Fruit fly (Drosophila melanogaster) whole organism, embryonic: Measurements from ENCODE around the gene Cmtr1.
A peak's percentile ranks its signal among the peaks of the same experiment; 100 is the strongest.

ENCODE experiments used
- ATbp ChIP-seq: fragments of 200-800 bp; sonication (Bioruptor generic); optimal IDR thresholded peaks from 2 replicates; lab custom pipeline; 2017; ENCODE audit warnings: missing biosample characterization, mild to moderate bottlenecking, missing genetic modification characterization, missing genetic modification reagents
- B-H1 ChIP-seq: fragments of 200-800 bp; sonication (Bioruptor generic); IDR thresholded peaks from 3 replicates; pipeline ENCODE4 v1.3.6; 2022; ENCODE audit warnings: missing biosample characterization, missing genetic modification characterization
- BtbVII ChIP-seq: fragments of 200-800 bp; sonication (Bioruptor generic); optimal IDR thresholded peaks from 3 replicates; lab custom pipeline; 2017; ENCODE audit warnings: missing biosample characterization, mild to moderate bottlenecking, missing genetic modification characterization
- CG10431 ChIP-seq: fragments of 200-800 bp; sonication (Bioruptor generic); optimal IDR thresholded peaks from 3 replicates; lab custom pipeline; 2018; ENCODE audit warnings: missing biosample characterization, mild to moderate bottlenecking, missing genetic modification characterization
- CG11696 ChIP-seq: fragments of 200-800 bp; sonication (Bioruptor generic); IDR thresholded peaks from 2 replicates; pipeline ENCODE4 v1.3.6; 2022; ENCODE audit warnings: missing biosample characterization, missing genetic modification characterization
- CG12104 ChIP-seq: fragments of 200-800 bp; sonication (Bioruptor generic); optimal IDR thresholded peaks from 3 replicates; lab custom pipeline; 2016; ENCODE audit warnings: missing biosample characterization, missing genetic modification characterization
- CG13296 ChIP-seq: fragments of 200-800 bp; sonication (Bioruptor generic); optimal IDR thresholded peaks from 3 replicates; lab custom pipeline; 2018; ENCODE audit warnings: missing biosample characterization, mild to moderate bottlenecking, missing genetic modification characterization
- CG14710 ChIP-seq: fragments of 200-800 bp; sonication (Bioruptor generic); optimal IDR thresholded peaks from 3 replicates; lab custom pipeline; 2019; ENCODE audit warnings: missing biosample characterization, mild to moderate bottlenecking, missing genetic modification characterization, moderate library complexity
- CG14860 ChIP-seq: fragments of 200-800 bp; sonication (Bioruptor generic); IDR thresholded peaks from 3 replicates; pipeline ENCODE4 v1.3.6; 2022; ENCODE audit warnings: missing biosample characterization, missing genetic modification characterization; ENCODE audit not compliant: partially characterized antibody
- CG15073 ChIP-seq: fragments of 200-800 bp; sonication (Bioruptor generic); optimal IDR thresholded peaks from 2 replicates; lab custom pipeline; 2016; ENCODE audit warnings: missing biosample characterization, missing genetic modification characterization
- CG17359 ChIP-seq: fragments of 200-800 bp; sonication (Bioruptor generic); optimal IDR thresholded peaks from 3 replicates; lab custom pipeline; 2018; ENCODE audit warnings: missing biosample characterization, mild to moderate bottlenecking, missing genetic modification characterization, moderate library complexity
- CG30403 ChIP-seq: fragments of 200-800 bp; sonication (Bioruptor generic); optimal IDR thresholded peaks from 3 replicates; lab custom pipeline; 2016; ENCODE audit warnings: missing biosample characterization, missing genetic modification characterization
- CG3065 ChIP-seq: fragments of 200-800 bp; sonication (Bioruptor generic); optimal IDR thresholded peaks from 2 replicates; lab custom pipeline; 2016; ENCODE audit warnings: missing biosample characterization, missing genetic modification characterization
- CG4617 ChIP-seq: fragments of 200-800 bp; sonication (Bioruptor generic); optimal IDR thresholded peaks from 3 replicates; lab custom pipeline; 2016; ENCODE audit warnings: missing biosample characterization, missing genetic modification characterization, borderline replicate concordance
- CG4707 ChIP-seq: fragments of 200-800 bp; sonication (Bioruptor generic); optimal IDR thresholded peaks from 2 replicates; lab custom pipeline; 2018; ENCODE audit warnings: missing biosample characterization, mild to moderate bottlenecking, missing genetic modification characterization, moderate library complexity
- CG7271 ChIP-seq: fragments of 200-800 bp; sonication (Bioruptor generic); optimal IDR thresholded peaks from 2 replicates; lab custom pipeline; 2018; ENCODE audit warnings: missing biosample characterization, mild to moderate bottlenecking, missing genetic modification characterization, moderate library complexity
- CG7745 ChIP-seq: fragments of 200-800 bp; sonication (Bioruptor generic); optimal IDR thresholded peaks from 2 replicates; lab custom pipeline; 2018; ENCODE audit warnings: missing biosample characterization, mild to moderate bottlenecking, missing genetic modification characterization, moderate library complexity
- CG8944 ChIP-seq: fragments of 200-800 bp; sonication (Bioruptor generic); optimal IDR thresholded peaks from 3 replicates; lab custom pipeline; 2016; ENCODE audit warnings: missing biosample characterization, missing genetic modification characterization
- CG9215 ChIP-seq: fragments of 200-800 bp; sonication (Bioruptor generic); IDR thresholded peaks from 2 replicates; pipeline ENCODE4 v1.3.6; 2022; ENCODE audit warnings: missing biosample characterization, missing genetic modification characterization
- CG9437 ChIP-seq: fragments of 200-800 bp; sonication (Bioruptor generic); optimal IDR thresholded peaks from 2 replicates; lab custom pipeline; 2018; ENCODE audit warnings: missing biosample characterization, mild to moderate bottlenecking, missing genetic modification characterization
- CG9609 ChIP-seq: fragments of 200-800 bp; sonication (Bioruptor generic); optimal IDR thresholded peaks from 3 replicates; lab custom pipeline; 2016; ENCODE audit warnings: missing biosample characterization, missing genetic modification characterization
- CG9797 ChIP-seq: fragments of 200-800 bp; sonication (Bioruptor generic); optimal IDR thresholded peaks from 3 replicates; lab custom pipeline; 2018; ENCODE audit warnings: missing biosample characterization, mild to moderate bottlenecking, missing genetic modification characterization
- Fer2 ChIP-seq: fragments of 200-800 bp; sonication (Bioruptor generic); optimal IDR thresholded peaks from 2 replicates; lab custom pipeline; 2018; ENCODE audit warnings: missing biosample characterization, mild to moderate bottlenecking, missing genetic modification characterization, moderate library complexity
- Hr51 ChIP-seq, 2 experiments: fragments of 200-800 bp; sonication (Bioruptor generic); optimal IDR thresholded peaks; 2 replicates in 1 of 2; 3 replicates in 1 of 2; lab custom pipeline; 2016 to 2018; ENCODE audit warnings: missing biosample characterization in 2 of 2, missing genetic modification characterization in 2 of 2, mild to moderate bottlenecking in 1 of 2, moderate library complexity in 1 of 2
- MESR4 ChIP-seq: fragments of 200-800 bp; sonication (Bioruptor generic); optimal IDR thresholded peaks from 2 replicates; lab custom pipeline; 2018; ENCODE audit warnings: missing biosample characterization, mild to moderate bottlenecking, missing genetic modification characterization, moderate library complexity
- Nf-YA ChIP-seq: fragments of 200-800 bp; sonication (Bioruptor generic); IDR thresholded peaks from 2 replicates; pipeline ENCODE4 v1.3.6; 2022; ENCODE audit warnings: missing biosample characterization, missing genetic modification characterization
- esg ChIP-seq: fragments of 200-800 bp; sonication (Bioruptor generic); conservative IDR thresholded peaks from 2 replicates; pipeline ENCODE4 v1.3.6; 2022; ENCODE audit warnings: missing biosample characterization, missing genetic modification characterization
- gcm ChIP-seq: fragments of 200-800 bp; sonication (Bioruptor generic); optimal IDR thresholded peaks from 2 replicates; lab custom pipeline; 2019; ENCODE audit warnings: missing biosample characterization, mild to moderate bottlenecking, missing genetic modification characterization, moderate library complexity
- grn ChIP-seq: fragments of 200-800 bp; sonication (Bioruptor generic); optimal IDR thresholded peaks from 3 replicates; lab custom pipeline; 2017; ENCODE audit warnings: missing biosample characterization, missing genetic modification characterization
- gt ChIP-seq: fragments of 200-800 bp; sonication (Bioruptor generic); IDR thresholded peaks from 2 replicates; pipeline ENCODE4 v1.3.6; 2022; ENCODE audit warnings: missing biosample characterization, missing genetic modification characterization
- hkb ChIP-seq, 2 experiments: fragments of 200-800 bp in 1 of 2; fragments of >200 bp in 1 of 2; sonication (Bioruptor generic) in 1 of 2; IDR thresholded peaks in 1 of 2; optimal IDR thresholded peaks in 1 of 2; 2 replicates each; pipeline versions ENCODE4 v1.3.6 to Lab custom; 2017 to 2022; ENCODE audit warnings: missing biosample characterization in 1 of 2, missing genetic modification characterization in 1 of 2
- lola ChIP-seq, 3 experiments: fragments of >200 bp in 2 of 3; fragments of 200-800 bp in 1 of 3; sonication (Bioruptor generic) in 1 of 3; optimal IDR thresholded peaks; 2 replicates each; lab custom pipeline; 2017 to 2019; ENCODE audit warnings: missing biosample characterization in 3 of 3, missing genetic modification characterization in 3 of 3, mild to moderate bottlenecking in 1 of 3, moderate library complexity in 1 of 3
- nau ChIP-seq: fragments of 200-800 bp; sonication (Bioruptor generic); optimal IDR thresholded peaks from 3 replicates; lab custom pipeline; 2017; ENCODE audit warnings: missing biosample characterization, mild to moderate bottlenecking, missing genetic modification characterization, missing genetic modification reagents
- prd ChIP-seq, 3 experiments: fragments of >200 bp in 2 of 3; fragments of 200-800 bp in 1 of 3; sonication (Bioruptor generic) in 1 of 3; optimal IDR thresholded peaks in 2 of 3; IDR thresholded peaks in 1 of 3; 2 replicates in 2 of 3; 3 replicates in 1 of 3; pipeline versions ENCODE4 v1.3.6 to Lab custom; 2017 to 2022; ENCODE audit warnings: missing biosample characterization in 1 of 3, missing genetic modification characterization in 1 of 3
- pum ChIP-seq: fragments of 200-800 bp; sonication (Bioruptor generic); optimal IDR thresholded peaks from 2 replicates; lab custom pipeline; 2016; ENCODE audit warnings: missing biosample characterization, missing genetic modification characterization
- row ChIP-seq: fragments of 200-800 bp; sonication (Bioruptor generic); IDR thresholded peaks from 3 replicates; pipeline ENCODE4 v1.3.6; 2022; ENCODE audit warnings: missing biosample characterization, missing genetic modification characterization
- sens ChIP-seq: fragments of 200-800 bp; sonication (Bioruptor generic); peaks from one replicate; lab custom pipeline; 2016; ENCODE audit warnings: missing biosample characterization, missing genetic modification characterization
- seq ChIP-seq: fragments of 200-800 bp; sonication (Bioruptor generic); IDR thresholded peaks from 2 replicates; pipeline ENCODE4 v1.3.6; 2022; ENCODE audit warnings: missing biosample characterization, missing genetic modification characterization
- tgo ChIP-seq: fragments of 200-800 bp; sonication (Bioruptor generic); IDR thresholded peaks from 3 replicates; pipeline ENCODE4 v1.3.6; 2022; ENCODE audit warnings: missing biosample characterization, missing genetic modification characterization
- tx ChIP-seq: fragments of 200-800 bp; sonication (Bioruptor generic); optimal IDR thresholded peaks from 2 replicates; lab custom pipeline; 2016; ENCODE audit warnings: missing biosample characterization, missing genetic modification characterization
- unpg ChIP-seq: fragments of 200-800 bp; sonication (Bioruptor generic); optimal IDR thresholded peaks from 3 replicates; lab custom pipeline; 2018; ENCODE audit warnings: missing biosample characterization, mild to moderate bottlenecking, missing genetic modification characterization, moderate library complexity
- zen ChIP-seq: fragments of 200-800 bp; sonication (Bioruptor generic); optimal IDR thresholded peaks from 3 replicates; lab custom pipeline; 2018; ENCODE audit warnings: missing biosample characterization, mild to moderate bottlenecking, missing genetic modification characterization, moderate library complexity

The Cmtr1 gene

DNA sequence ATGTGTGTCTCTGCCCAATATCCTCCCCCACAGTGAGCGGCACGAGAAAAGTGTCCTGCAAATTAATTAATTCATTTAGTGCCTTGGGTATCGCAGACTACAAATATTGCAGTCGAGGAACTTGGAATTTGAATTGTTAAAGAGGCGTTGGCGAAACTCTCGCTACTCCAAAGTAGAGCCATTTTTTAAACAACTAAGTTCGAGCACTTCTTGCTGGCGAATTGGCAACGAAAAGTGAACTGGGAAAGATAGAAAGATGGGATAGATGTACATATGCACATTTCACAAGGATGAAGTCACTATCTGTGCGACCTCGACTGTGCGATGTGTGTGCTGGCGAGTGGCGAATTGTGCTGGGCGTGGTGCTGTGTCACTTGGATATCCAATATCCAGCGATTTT, 5.9 kb upstream of the Cmtr1 start (continued):
- no peak for TF ChIP-seq CG13296 (GFP tag; lab: Kevin White, UChicago)
- TF ChIP-seq gcm (GFP tag; lab: Kevin White, UChicago), result no peak
- TF ChIP-seq CG10431 (GFP tag; lab: Kevin White, UChicago), result no peak
- TF ChIP-seq CG7745 (tag; lab: Kevin White, UChicago), result no peak
- no peak for TF ChIP-seq CG7271 (tag; lab: Kevin White, UChicago)
- no peak for TF ChIP-seq BtbVII (GFP tag; lab: Kevin White, UChicago)
- no peak for TF ChIP-seq gt
- peak in 1 of 3 experiments; percentile 45 for TF ChIP-seq lola (GFP tag; optimal IDR thresholded peaks at IDR 0.05; lab: Kevin White, UChicago)
- TF ChIP-seq tgo, result no peak
- peak; percentile 33 for TF ChIP-seq unpg
- no peak for TF ChIP-seq prd (optimal IDR thresholded peaks at IDR 0.05; lab: Kevin White, UChicago)
- peak; percentile 33; the same call in 1 of the 3 replicates for TF ChIP-seq prd (GFP tag; IDR thresholded peaks at IDR 0.05; lab: Robert Waterston, UW)
- TF ChIP-seq pum, result peak; percentile 25
- TF ChIP-seq esg, result 0 out of 2 replicates have a peak, but pooled peaks have one; percentile 6
- TF ChIP-seq MESR4 (GFP tag; lab: Kevin White, UChicago), result no peak
- TF ChIP-seq CG8944 (GFP tag; lab: Kevin White, UChicago), result peak; percentile 4
- TF ChIP-seq CG9437, result peak; percentile 6
- no peak for TF ChIP-seq CG9797
- TF ChIP-seq CG11696, result peak; percentile 77
- no peak for TF ChIP-seq CG12104 (GFP tag; lab: Kevin White, UChicago)
- no peak for TF ChIP-seq tx (GFP tag; lab: Kevin White, UChicago)
- peak; percentile 4 for TF ChIP-seq CG4707 (GFP tag; lab: Kevin White, UChicago)
- TF ChIP-seq sens (GFP tag; lab: Kevin White, UChicago), result peak; percentile 89
- no peak for TF ChIP-seq hkb (optimal IDR thresholded peaks at IDR 0.05; lab: Kevin White, UChicago)
- peak; percentile 36; the same call in 1 of the 2 replicates for TF ChIP-seq hkb (GFP tag; IDR thresholded peaks at IDR 0.05; lab: Robert Waterston, UW)
- TF ChIP-seq CG14860 (GFP tag; lab: Robert Waterston, UW), result no peak
- no peak for TF ChIP-seq CG15073 (GFP tag; lab: Kevin White, UChicago)
- no peak for TF ChIP-seq nau (GFP tag; lab: Kevin White, UChicago)
- TF ChIP-seq CG3065 (GFP tag; lab: Kevin White, UChicago), result no peak
- no peak for TF ChIP-seq Nf-YA
- TF ChIP-seq CG14710 (tag; lab: Kevin White, UChicago), result peak; percentile 43
- peak; percentile 25 for TF ChIP-seq CG9609
- TF ChIP-seq CG4617 (GFP tag; lab: Kevin White, UChicago), result no peak
- TF ChIP-seq ATbp (GFP tag; lab: Kevin White, UChicago), result peak; percentile 28
- peak; percentile 29 for TF ChIP-seq CG17359 (tag; lab: Kevin White, UChicago)
- peak; percentile 41; the same call in 2 of the 3 replicates for TF ChIP-seq row
- no peak for TF ChIP-seq grn (GFP tag; lab: Kevin White, UChicago)
- TF ChIP-seq zen, result peak; percentile 7
- no peak for TF ChIP-seq Fer2
- no peak for TF ChIP-seq B-H1 (GFP tag; lab: Robert Waterston, UW)
- no peak for TF ChIP-seq seq (GFP tag; lab: Robert Waterston, UW)
- TF ChIP-seq CG30403, result peak; percentile 34
- TF ChIP-seq Hr51 (GFP tag; optimal IDR thresholded peaks at IDR 0.05; lab: Kevin White, UChicago), result peak in 1 of 2 experiments; percentile 19
- TF ChIP-seq CG9215 (GFP tag; lab: Robert Waterston, UW), result peak; percentile 20; the same call in 1 of the 2 replicates
